Worm (Caenorhabditis elegans): ENCODE data around the gene fln-2.

The fln-2 gene

ce11 chrX:9465722-9466132 is 68.2 kb downstream of the fln-2 start (continued):
- TF ChIP-seq ets-5 (GFP tag; IDR thresholded peaks at IDR 0.05): no peak
- peak; percentile 87 for TF ChIP-seq ces-1 (GFP tag; optimal IDR thresholded peaks at IDR 0.05)
- peak; percentile 100 for TF ChIP-seq nhr-76 (tag; optimal IDR thresholded peaks at IDR 0.05)
- TF ChIP-seq blmp-1 (tag; optimal IDR thresholded peaks at IDR 0.05): peak; percentile 61
- TF ChIP-seq aly-2 (tag; optimal IDR thresholded peaks at IDR 0.05): peak; percentile 99
- TF ChIP-seq lin-35 (GFP tag; optimal IDR thresholded peaks at IDR 0.05): peak; percentile 68 to 93
- TF ChIP-seq lir-3 (tag; optimal IDR thresholded peaks at IDR 0.05; ENCODE audit: poor library complexity): peak; percentile 94
- TF ChIP-seq rnt-1 (tag; optimal IDR thresholded peaks at IDR 0.05): peak; percentile 98
- TF ChIP-seq aha-1 (tag; optimal IDR thresholded peaks at IDR 0.05): peak; percentile 85

- no peak for TF ChIP-seq unc-130 (tag; optimal IDR thresholded peaks at IDR 0.05)
- peak; percentile 14 for TF ChIP-seq nhr-237 (tag; optimal IDR thresholded peaks at IDR 0.05)
- no peak for TF ChIP-seq ceh-63 (GFP tag; optimal IDR thresholded peaks at IDR 0.05)
- peak; percentile 12 for TF ChIP-seq pax-3 (tag; optimal IDR thresholded peaks at IDR 0.05)
- no peak for TF ChIP-seq alr-1 (tag; optimal IDR thresholded peaks at IDR 0.05; ENCODE audit: borderline replicate concordance)
- peak; percentile 77 for TF ChIP-seq irx-1 (tag; optimal IDR thresholded peaks at IDR 0.05)
- peak; percentile 43 for TF ChIP-seq skn-1 (tag; optimal IDR thresholded peaks at IDR 0.05)
- TF ChIP-seq tbx-2 (tag; optimal IDR thresholded peaks at IDR 0.05): peak; percentile 71
- TF ChIP-seq nhr-77 (tag; optimal IDR thresholded peaks at IDR 0.05): peak; percentile 48
- peak; percentile 21 for TF ChIP-seq unc-86 (tag; optimal IDR thresholded peaks at IDR 0.05)
- TF ChIP-seq swsn-7 (tag; optimal IDR thresholded peaks at IDR 0.05): peak; percentile 70
- peak; percentile 33 for TF ChIP-seq fkh-8 (tag; optimal IDR thresholded peaks at IDR 0.05)
- peak; percentile 34 for TF ChIP-seq blmp-1 (tag; optimal IDR thresholded peaks at IDR 0.05)
- TF ChIP-seq ztf-4 (tag; optimal IDR thresholded peaks at IDR 0.05): peak; percentile 35
- TF ChIP-seq fkh-10 (GFP tag; optimal IDR thresholded peaks at IDR 0.05): peak; percentile 31
- peak; percentile 87 for TF ChIP-seq snu-23 (GFP tag; optimal IDR thresholded peaks at IDR 0.05)
- peak; percentile 63 to 68 for TF ChIP-seq lsy-2 (tag; optimal IDR thresholded peaks at IDR 0.05)
- TF ChIP-seq fkh-4 (tag; optimal IDR thresholded peaks at IDR 0.05; ENCODE audit: borderline replicate concordance): no peak
- peak in 1 of 2 experiments; percentile 24 for TF ChIP-seq ztf-11 (tag; optimal IDR thresholded peaks at IDR 0.05)
- no peak for TF ChIP-seq F16B12.6 (tag; optimal IDR thresholded peaks at IDR 0.05)
- no peak for TF ChIP-seq lin-15B (tag; optimal IDR thresholded peaks at IDR 0.05)
- no peak for TF ChIP-seq ces-1 (GFP tag; optimal IDR thresholded peaks at IDR 0.05)
- TF ChIP-seq nhr-47 (tag; optimal IDR thresholded peaks at IDR 0.05): peak; percentile 87
- TF ChIP-seq ama-1 (optimal IDR thresholded peaks at IDR 0.05): no peak
- TF ChIP-seq elt-3 (tag; optimal IDR thresholded peaks at IDR 0.05): peak in 2 of 6 experiments; percentile 53 to 82
- no peak for TF ChIP-seq tlp-1 (tag; optimal IDR thresholded peaks at IDR 0.05)
- TF ChIP-seq nhr-85 (tag): peak; percentile 48
- TF ChIP-seq ceh-82 (tag; optimal IDR thresholded peaks at IDR 0.05): peak; percentile 41 to 74 (median 70)
- peak; percentile 78 for TF ChIP-seq nhr-90 (tag; optimal IDR thresholded peaks at IDR 0.05; ENCODE audit: poor library complexity)
- peak; percentile 74 for TF ChIP-seq xbp-1 (tag; optimal IDR thresholded peaks at IDR 0.05)
- peak; percentile 85 for TF ChIP-seq nhr-20 (tag; optimal IDR thresholded peaks at IDR 0.05)
- no peak for TF ChIP-seq Y116A8C.19 (tag; optimal IDR thresholded peaks at IDR 0.05; ENCODE audit: borderline replicate concordance)
- TF ChIP-seq C34B4.2 (tag; optimal IDR thresholded peaks at IDR 0.05): no peak
- peak; percentile 62 for TF ChIP-seq lir-3 (tag; optimal IDR thresholded peaks at IDR 0.05; ENCODE audit: poor library complexity)
- TF ChIP-seq nhr-19 (GFP tag; conservative IDR thresholded peaks at IDR 0.05): peak; percentile 70
- peak; percentile 75 for TF ChIP-seq mep-1 (tag; optimal IDR thresholded peaks at IDR 0.05)
- no peak for TF ChIP-seq hlh-4 (tag; optimal IDR thresholded peaks at IDR 0.05)
- no peak for TF ChIP-seq unc-98 (GFP tag; IDR thresholded peaks at IDR 0.05)
- TF ChIP-seq pqm-1 (tag; optimal IDR thresholded peaks at IDR 0.05): no peak
- TF ChIP-seq lin-35 (GFP tag; optimal IDR thresholded peaks at IDR 0.05): peak; percentile 36 to 61
- peak in 1 of 2 experiments; percentile 39 for TF ChIP-seq efl-1 (optimal IDR thresholded peaks at IDR 0.05)
- peak in 1 of 2 experiments; percentile 89 for TF ChIP-seq efl-1 (GFP tag; optimal IDR thresholded peaks at IDR 0.05 in 1 of 2)
- peak; percentile 27 for TF ChIP-seq egl-13 (tag; optimal IDR thresholded peaks at IDR 0.05)
- TF ChIP-seq sox-4 (tag; optimal IDR thresholded peaks at IDR 0.05): no peak
- no peak; the same call in 1 of the 2 replicates for TF ChIP-seq ceh-88 (GFP tag; IDR thresholded peaks at IDR 0.05)
- TF ChIP-seq elt-2 (tag; optimal IDR thresholded peaks at IDR 0.05): peak; percentile 9
Measured at ce11 chrX:9467573-9467972, 70.1 kb downstream of the fln-2 start.
